Worm (Caenorhabditis elegans): Measurements from ENCODE around the gene C15B12.8.

- TF ChIP-seq aly-2 (tag; optimal IDR thresholded peaks at IDR 0.05) (no peak), egl-27 (tag; optimal IDR thresholded peaks at IDR 0.05) (no peak), mef-2 (tag; optimal IDR thresholded peaks at IDR 0.05) (no peak), C16A3.4 (tag; optimal IDR thresholded peaks at IDR 0.05) (no peak), ceh-82 (tag; optimal IDR thresholded peaks at IDR 0.05) (no peak)
These were observed 12.3 kb upstream of the C15B12.8 start, which contains the start of gene K04E7.1 for ce11 chrX:6461729-6462128.

Measured in whole organism, L1 larva.